Fruit fly (Drosophila melanogaster) whole organism, embryonic: ENCODE results near the gene Ldaf1.

Source experiments
- Atf6 ChIP-seq: fragments of 200-800 bp; sonication (Bioruptor generic); IDR thresholded peaks from 2 replicates; pipeline ENCODE4 v1.3.6; 2022; ENCODE audit warnings: missing biosample characterization, missing genetic modification characterization
- Awh ChIP-seq: fragments of 200-800 bp; sonication (Bioruptor generic); IDR thresholded peaks from 2 replicates; pipeline ENCODE4, ENCODE4 v1.3.6; 2022; ENCODE audit warnings: missing biosample characterization, missing genetic modification characterization
- B-H1 ChIP-seq: fragments of 200-800 bp; sonication (Bioruptor generic); IDR thresholded peaks from 3 replicates; pipeline ENCODE4 v1.3.6; 2022; ENCODE audit warnings: missing biosample characterization, missing genetic modification characterization
- Bgb ChIP-seq: fragments of 200-800 bp; sonication (Bioruptor generic); IDR thresholded peaks from 2 replicates; pipeline ENCODE4 v1.3.6; 2022; ENCODE audit warnings: missing biosample characterization, missing genetic modification characterization; ENCODE audit not compliant: partially characterized antibody
- CG10366 ChIP-seq: fragments of 200-800 bp; sonication (Bioruptor generic); IDR thresholded peaks from 2 replicates; pipeline ENCODE4 v1.3.6; 2022; ENCODE audit warnings: missing biosample characterization, missing genetic modification characterization
- CG10431 ChIP-seq: fragments of 200-800 bp; sonication (Bioruptor generic); optimal IDR thresholded peaks from 3 replicates; lab custom pipeline; 2018; ENCODE audit warnings: missing biosample characterization, mild to moderate bottlenecking, missing genetic modification characterization
- CG11085 ChIP-seq: fragments of 200-800 bp; sonication (Bioruptor generic); IDR thresholded peaks from 2 replicates; pipeline ENCODE4 v1.3.6; 2022; ENCODE audit warnings: missing biosample characterization, missing genetic modification characterization
- CG12155 ChIP-seq: fragments of 200-800 bp; sonication (Bioruptor generic); optimal IDR thresholded peaks from 3 replicates; lab custom pipeline; 2016; ENCODE audit warnings: missing biosample characterization, missing genetic modification characterization
- CG12391 ChIP-seq: fragments of 200-800 bp; sonication (Bioruptor generic); optimal IDR thresholded peaks from 3 replicates; lab custom pipeline; 2018; ENCODE audit warnings: missing biosample characterization, mild to moderate bottlenecking, missing genetic modification characterization, moderate library complexity
- CG12659 ChIP-seq: fragments of 200-800 bp; sonication (Bioruptor generic); optimal IDR thresholded peaks from 3 replicates; lab custom pipeline; 2017; ENCODE audit warnings: mild to moderate bottlenecking, missing biosample characterization, missing genetic modification reagents, missing genetic modification characterization
- CG15696 ChIP-seq: fragments of 200-800 bp; sonication (Bioruptor generic); optimal IDR thresholded peaks from 2 replicates; lab custom pipeline; 2019; ENCODE audit warnings: missing biosample characterization, mild to moderate bottlenecking, missing genetic modification characterization, moderate library complexity
- CG2120 ChIP-seq: fragments of 200-800 bp; sonication (Bioruptor generic); optimal IDR thresholded peaks from 3 replicates; lab custom pipeline; 2016; ENCODE audit warnings: missing biosample characterization, missing genetic modification characterization
- CG32772 ChIP-seq: fragments of 200-800 bp; sonication (Bioruptor generic); IDR thresholded peaks from 2 replicates; pipeline ENCODE4 v1.3.6; 2022; ENCODE audit warnings: missing biosample characterization, missing genetic modification characterization
- CG3281 ChIP-seq: fragments of 200-800 bp; sonication (Bioruptor generic); optimal IDR thresholded peaks from 3 replicates; lab custom pipeline; 2017; ENCODE audit warnings: missing biosample characterization, mild to moderate bottlenecking, missing genetic modification characterization
- CG34224 ChIP-seq: fragments of 200-800 bp; sonication (Bioruptor generic); IDR thresholded peaks from 3 replicates; pipeline ENCODE4 v1.3.6; 2022; ENCODE audit warnings: missing biosample characterization, missing genetic modification characterization; ENCODE audit not compliant: partially characterized antibody
- CG4617 ChIP-seq: fragments of 200-800 bp; sonication (Bioruptor generic); optimal IDR thresholded peaks from 3 replicates; lab custom pipeline; 2016; ENCODE audit warnings: missing biosample characterization, missing genetic modification characterization, borderline replicate concordance
- CG6765 ChIP-seq: fragments of 200-800 bp; sonication (Bioruptor generic); optimal IDR thresholded peaks from 3 replicates; lab custom pipeline; 2017; ENCODE audit warnings: missing biosample characterization, mild to moderate bottlenecking, missing genetic modification characterization
- CG8089 ChIP-seq: fragments of 200-800 bp; sonication (Bioruptor generic); optimal IDR thresholded peaks from 3 replicates; lab custom pipeline; 2016; ENCODE audit warnings: missing biosample characterization, missing genetic modification characterization
- CG9215 ChIP-seq: fragments of 200-800 bp; sonication (Bioruptor generic); IDR thresholded peaks from 2 replicates; pipeline ENCODE4 v1.3.6; 2022; ENCODE audit warnings: missing biosample characterization, missing genetic modification characterization
- Camta ChIP-seq: fragments of 200-800 bp; sonication (Bioruptor generic); optimal IDR thresholded peaks from 2 replicates; lab custom pipeline; 2016; ENCODE audit warnings: missing biosample characterization, missing genetic modification characterization
- Dip3 ChIP-seq: fragments of 200-800 bp; sonication (Bioruptor generic); optimal IDR thresholded peaks from 3 replicates; lab custom pipeline; 2016; ENCODE audit warnings: missing biosample characterization, missing genetic modification characterization
- Doc3 ChIP-seq: fragments of 200-800 bp; sonication (Bioruptor generic); IDR thresholded peaks from 3 replicates; pipeline ENCODE4 v1.3.6; 2022; ENCODE audit warnings: missing biosample characterization, missing genetic modification characterization; ENCODE audit not compliant: partially characterized antibody
- ERR ChIP-seq: fragments of 200-800 bp; sonication (Bioruptor generic); optimal IDR thresholded peaks from 2 replicates; lab custom pipeline; 2016; ENCODE audit warnings: missing biosample characterization, missing genetic modification characterization
- Ets97D ChIP-seq: fragments of 200-800 bp; sonication (Bioruptor generic); optimal IDR thresholded peaks from 3 replicates; lab custom pipeline; 2016; ENCODE audit warnings: missing biosample characterization, missing genetic modification characterization
- Fer3 ChIP-seq: fragments of 200-800 bp; sonication (Bioruptor generic); optimal IDR thresholded peaks from 2 replicates; lab custom pipeline; 2018; ENCODE audit warnings: missing biosample characterization, mild to moderate bottlenecking, missing genetic modification characterization, moderate library complexity
- Hr51 ChIP-seq, 2 experiments: fragments of 200-800 bp; sonication (Bioruptor generic); optimal IDR thresholded peaks; 2 replicates in 1 of 2; 3 replicates in 1 of 2; lab custom pipeline; 2016 to 2018; ENCODE audit warnings: missing biosample characterization in 2 of 2, missing genetic modification characterization in 2 of 2, mild to moderate bottlenecking in 1 of 2, moderate library complexity in 1 of 2
- NFAT ChIP-seq: fragments of 200-800 bp; sonication (Bioruptor generic); IDR thresholded peaks from 2 replicates; pipeline ENCODE4 v1.3.6; 2022; ENCODE audit warnings: missing biosample characterization, missing genetic modification characterization
- Optix ChIP-seq: fragments of 200-800 bp; sonication (Bioruptor generic); IDR thresholded peaks from 3 replicates; pipeline ENCODE4 v1.3.6; 2022; ENCODE audit warnings: missing biosample characterization, missing genetic modification characterization
- PHDP ChIP-seq: fragments of 200-800 bp; sonication (Bioruptor generic); optimal IDR thresholded peaks from 3 replicates; lab custom pipeline; 2018; ENCODE audit warnings: missing biosample characterization, mild to moderate bottlenecking, missing genetic modification characterization, moderate library complexity
- Pdp1 ChIP-seq, 2 experiments: fragments of 200-800 bp; sonication (Bioruptor generic); optimal IDR thresholded peaks; 3 replicates each; lab custom pipeline; 2016; ENCODE audit warnings: missing biosample characterization in 2 of 2, missing genetic modification characterization in 2 of 2, mild to moderate bottlenecking in 1 of 2, moderate library complexity in 1 of 2
- Rx ChIP-seq: fragments of 200-800 bp; sonication (Bioruptor generic); IDR thresholded peaks from 2 replicates; pipeline ENCODE4 v1.3.6; 2022; ENCODE audit warnings: missing biosample characterization, missing genetic modification characterization
- Sin3A ChIP-seq: fragments of >200 bp; optimal IDR thresholded peaks from 2 replicates; lab custom pipeline; 2018
- Vsx1 ChIP-seq: fragments of 200-800 bp; sonication (Bioruptor generic); optimal IDR thresholded peaks from 2 replicates; lab custom pipeline; 2017; ENCODE audit warnings: missing biosample characterization, mild to moderate bottlenecking, missing genetic modification characterization, missing genetic modification reagents
- amos ChIP-seq: fragments of 200-800 bp; sonication (Bioruptor generic); IDR thresholded peaks from 2 replicates; pipeline ENCODE4 v1.3.6; 2022; ENCODE audit warnings: missing biosample characterization, missing genetic modification characterization; ENCODE audit not compliant: partially characterized antibody
- crp ChIP-seq, 2 experiments: fragments of 200-800 bp; sonication (Bioruptor generic); optimal IDR thresholded peaks; 2 replicates in 1 of 2; 3 replicates in 1 of 2; lab custom pipeline; 2017; ENCODE audit warnings: missing biosample characterization in 2 of 2, missing genetic modification characterization in 2 of 2, mild to moderate bottlenecking in 1 of 2, moderate library complexity in 1 of 2
- grau ChIP-seq: fragments of 200-800 bp; optimal IDR thresholded peaks from 3 replicates; lab custom pipeline; 2019; ENCODE audit warnings: missing biosample characterization, mild to moderate bottlenecking, missing genetic modification characterization, moderate library complexity
- lab ChIP-seq: fragments of 200-800 bp; sonication (Bioruptor generic); optimal IDR thresholded peaks from 3 replicates; lab custom pipeline; 2017; ENCODE audit warnings: missing biosample characterization, missing genetic modification characterization, mild to moderate bottlenecking, moderate library complexity, missing genetic modification reagents
- maf-S ChIP-seq: fragments of 200-800 bp; sonication (Bioruptor generic); optimal IDR thresholded peaks from 2 replicates; lab custom pipeline; 2016; ENCODE audit warnings: missing biosample characterization, missing genetic modification characterization
- pan ChIP-seq, 4 experiments: fragments of >200 bp in 3 of 4; fragments of 200-800 bp in 1 of 4; sonication (Bioruptor generic) in 1 of 4; optimal IDR thresholded peaks in 3 of 4; IDR thresholded peaks in 1 of 4; 2 replicates each; pipeline versions ENCODE4 v1.3.6 to Lab custom; 2017 to 2022; ENCODE audit warnings: missing biosample characterization in 2 of 4, missing genetic modification characterization in 2 of 4, mixed read lengths in 1 of 4
- phol ChIP-seq: fragments of 200-800 bp; sonication (Bioruptor generic); optimal IDR thresholded peaks from 3 replicates; lab custom pipeline; 2018; ENCODE audit warnings: missing biosample characterization, mild to moderate bottlenecking, missing genetic modification characterization, moderate library complexity
- pnt ChIP-seq: fragments of 200-800 bp; sonication (Bioruptor generic); optimal IDR thresholded peaks from 3 replicates; lab custom pipeline; 2016; ENCODE audit warnings: missing biosample characterization, missing genetic modification characterization
- ranshi ChIP-seq: fragments of 200-800 bp; sonication (Bioruptor generic); IDR thresholded peaks from 2 replicates; pipeline ENCODE4 v1.3.6; 2022; ENCODE audit warnings: missing biosample characterization, missing genetic modification characterization
- shn ChIP-seq: fragments of 200-800 bp; sonication (Bioruptor generic); optimal IDR thresholded peaks from 3 replicates; lab custom pipeline; 2016; ENCODE audit warnings: missing biosample characterization, missing genetic modification characterization
- slbo ChIP-seq: fragments of 200-800 bp; sonication (Bioruptor generic); IDR thresholded peaks from 2 replicates; pipeline ENCODE4 v1.3.6; 2022; ENCODE audit warnings: missing biosample characterization, missing genetic modification characterization
- toy ChIP-seq: fragments of 200-800 bp; sonication (Bioruptor generic); IDR thresholded peaks from 2 replicates; pipeline ENCODE4 v1.3.6; 2022; ENCODE audit warnings: missing biosample characterization, missing genetic modification characterization
- ttk ChIP-seq: fragments of 200-800 bp; sonication (Bioruptor generic); IDR thresholded peaks from 2 replicates; pipeline ENCODE4 v2.1.2; 2022; ENCODE audit warnings: missing biosample characterization, missing genetic modification characterization
- tx ChIP-seq: fragments of 200-800 bp; sonication (Bioruptor generic); optimal IDR thresholded peaks from 2 replicates; lab custom pipeline; 2016; ENCODE audit warnings: missing biosample characterization, missing genetic modification characterization
- wek ChIP-seq: fragments of 200-800 bp; sonication (Bioruptor generic); optimal IDR thresholded peaks from 3 replicates; lab custom pipeline; 2018; ENCODE audit warnings: missing biosample characterization, mild to moderate bottlenecking, missing genetic modification characterization, moderate library complexity

Gene Ldaf1

dm6 chrX:1880139-1880556 lies 21.6 kb downstream of the Ldaf1 start, which contains the start of gene Coa8 (continued):
- TF ChIP-seq ERR (GFP tag; lab: Kevin White, UChicago) = peak; percentile 23
- TF ChIP-seq Rx (GFP tag; lab: Robert Waterston, UW) = peak; percentile 14; the same call in 1 of the 2 replicates
- peak; percentile 65; the same call in 1 of the 2 replicates for TF ChIP-seq slbo (GFP tag; lab: Robert Waterston, UW)
- TF ChIP-seq CG4617 (GFP tag; lab: Kevin White, UChicago) = peak; percentile 45
- TF ChIP-seq CG3281 (GFP tag; lab: Kevin White, UChicago) = peak; percentile 21
- TF ChIP-seq CG2120 (GFP tag; lab: Kevin White, UChicago) = peak; percentile 52
- peak; percentile 33 for TF ChIP-seq Dip3 (GFP tag; lab: Kevin White, UChicago)
- peak; percentile 12; the same call in 2 of the 3 replicates for TF ChIP-seq CG34224
- TF ChIP-seq PHDP = peak; percentile 30
- no peak for TF ChIP-seq tx (GFP tag; lab: Kevin White, UChicago)
- peak; percentile 45 for TF ChIP-seq phol (tag; lab: Kevin White, UChicago)
- peak; percentile 31; the same call in 1 of the 2 replicates for TF ChIP-seq NFAT (GFP tag; lab: Robert Waterston, UW)
- TF ChIP-seq CG10431 = peak; percentile 8
- peak; percentile 23 for TF ChIP-seq CG8089 (GFP tag; lab: Kevin White, UChicago)
- TF ChIP-seq B-H1 (GFP tag; lab: Robert Waterston, UW) = peak; percentile 36; the same call in 2 of the 3 replicates
- no peak for TF ChIP-seq Vsx1 (GFP tag; lab: Kevin White, UChicago)
- TF ChIP-seq Optix (GFP tag; lab: Robert Waterston, UW) = 0 out of 3 replicates have a peak, but pooled peaks have one; percentile 25
- peak; percentile 54; the same call in 1 of the 2 replicates for TF ChIP-seq ranshi (GFP tag; lab: Robert Waterston, UW)
- peak; percentile 56 for TF ChIP-seq amos
- TF ChIP-seq crp (GFP tag; optimal IDR thresholded peaks at IDR 0.05; lab: Kevin White, UChicago) = peak in 1 of 2 experiments; percentile 53
- no peak for TF ChIP-seq toy
- peak; percentile 60 for TF ChIP-seq shn (GFP tag; lab: Kevin White, UChicago)
- TF ChIP-seq pan (optimal IDR thresholded peaks at IDR 0.05; lab: Kevin White, UChicago) = no peak
- peak in 1 of 2 experiments; percentile 54 for TF ChIP-seq pan (GFP tag; optimal IDR thresholded peaks at IDR 0.05 in 1 of 2, IDR thresholded peaks at IDR 0.05 in 1 of 2)
- peak; percentile 34 for TF ChIP-seq Doc3 (GFP tag; lab: Robert Waterston, UW)
- TF ChIP-seq Hr51 (GFP tag; optimal IDR thresholded peaks at IDR 0.05; lab: Kevin White, UChicago) = peak in 1 of 2 experiments; percentile 34
- no peak for TF ChIP-seq Camta (GFP tag; lab: Kevin White, UChicago)
- TF ChIP-seq wek (GFP tag; lab: Kevin White, UChicago) = peak; percentile 91
- 0 out of 2 replicates have a peak, but pooled peaks have one; percentile 47 for TF ChIP-seq CG32772 (GFP tag; lab: Robert Waterston, UW)
- peak; percentile 39 for TF ChIP-seq Sin3A (lab: Kevin White, UChicago)
- TF ChIP-seq Fer3 (tag; lab: Kevin White, UChicago) = peak; percentile 24
- TF ChIP-seq CG9215 (GFP tag; lab: Robert Waterston, UW) = peak; percentile 50
- no peak for TF ChIP-seq lab (GFP tag; lab: Kevin White, UChicago)
- peak; percentile 55; the same call in 1 of the 2 replicates for TF ChIP-seq Atf6 (GFP tag; lab: Robert Waterston, UW)
- peak; percentile 12 for TF ChIP-seq pnt (GFP tag; lab: Kevin White, UChicago)
- peak; percentile 29 for TF ChIP-seq CG15696 (tag; lab: Kevin White, UChicago)
- TF ChIP-seq maf-S (GFP tag; lab: Kevin White, UChicago) = peak; percentile 15
- peak; percentile 18; the same call in 1 of the 2 replicates for TF ChIP-seq ttk (GFP tag; lab: Robert Waterston, UW)
- TF ChIP-seq grau (tag; lab: Kevin White, UChicago) = peak; percentile 48
- TF ChIP-seq CG12155 (GFP tag; lab: Kevin White, UChicago) = peak; percentile 11
- peak; percentile 41 for TF ChIP-seq CG10366 (GFP tag; lab: Robert Waterston, UW)
- peak; percentile 49 to 75 for TF ChIP-seq Pdp1 (GFP tag; optimal IDR thresholded peaks at IDR 0.05; lab: Kevin White, UChicago)
- peak; percentile 39; the same call in 1 of the 2 replicates for TF ChIP-seq Bgb
- TF ChIP-seq Awh (GFP tag; lab: Robert Waterston, UW) = 0 out of 2 replicates have a peak, but pooled peaks have one; percentile 42
- TF ChIP-seq CG12391 (tag; lab: Kevin White, UChicago) = peak; percentile 39
- 0 out of 2 replicates have a peak, but pooled peaks have one; percentile 14 for TF ChIP-seq CG11085 (GFP tag; lab: Robert Waterston, UW)
- TF ChIP-seq Ets97D (GFP tag; lab: Kevin White, UChicago) = peak; percentile 9
- TF ChIP-seq CG6765 = peak; percentile 17
- peak; percentile 25 for TF ChIP-seq CG12659
